Fruit fly (Drosophila melanogaster) whole organism, prepupa: ENCODE results near the gene CG31445.

Experiments
- Blimp-1 ChIP-seq: fragments of 200-800 bp; sonication (Bioruptor generic); optimal IDR thresholded peaks from 3 replicates; lab custom pipeline; 2017; ENCODE audit warnings: missing biosample characterization, missing genetic modification characterization, mild to moderate bottlenecking, moderate library complexity, missing genetic modification reagents
- CG10631 ChIP-seq: fragments of 200-800 bp; sonication (Bioruptor generic); optimal IDR thresholded peaks from 2 replicates; lab custom pipeline; 2016; ENCODE audit warnings: missing biosample characterization, missing genetic modification characterization
- CG11762 ChIP-seq: fragments of 200-800 bp; sonication (Bioruptor generic); optimal IDR thresholded peaks from 3 replicates; lab custom pipeline; 2016; ENCODE audit warnings: missing biosample characterization, missing genetic modification characterization; ENCODE audit not compliant: insufficient read depth
- CG11902 ChIP-seq: fragments of 200-800 bp; sonication (Bioruptor generic); optimal IDR thresholded peaks from 3 replicates; lab custom pipeline; 2016; ENCODE audit warnings: missing biosample characterization, missing genetic modification characterization
- CG15336 ChIP-seq: fragments of 200-800 bp; sonication (Bioruptor generic); IDR thresholded peaks from 2 replicates; pipeline ENCODE4 v1.3.6; 2022; ENCODE audit warnings: missing biosample characterization, missing genetic modification characterization
- CG1621 ChIP-seq: fragments of 200-800 bp; sonication (Bioruptor generic); optimal IDR thresholded peaks from 3 replicates; lab custom pipeline; 2018; ENCODE audit warnings: missing biosample characterization, mild to moderate bottlenecking, missing genetic modification characterization
- CG3032 ChIP-seq: fragments of 200-800 bp; optimal IDR thresholded peaks from 2 replicates; lab custom pipeline; 2019; ENCODE audit warnings: missing biosample characterization, mild to moderate bottlenecking, missing genetic modification characterization, moderate library complexity
- CG32006 ChIP-seq: fragments of 200-800 bp; sonication (Bioruptor generic); optimal IDR thresholded peaks from 3 replicates; lab custom pipeline; 2017; ENCODE audit warnings: missing biosample characterization, mild to moderate bottlenecking, missing genetic modification characterization
- CG3919 ChIP-seq: fragments of 200-800 bp; sonication (Bioruptor generic); optimal IDR thresholded peaks from 3 replicates; lab custom pipeline; 2016; ENCODE audit warnings: missing biosample characterization, missing genetic modification characterization
- CG4318 ChIP-seq: fragments of 200-800 bp; sonication (Bioruptor generic); optimal IDR thresholded peaks from 3 replicates; lab custom pipeline; 2017; ENCODE audit warnings: missing biosample characterization, mild to moderate bottlenecking, missing genetic modification characterization
- CG6276 ChIP-seq: fragments of 200-800 bp; sonication (Bioruptor generic); optimal IDR thresholded peaks from 2 replicates; lab custom pipeline; 2017; ENCODE audit warnings: missing biosample characterization, mild to moderate bottlenecking, missing genetic modification characterization
- CG7368 ChIP-seq: fragments of 200-800 bp; sonication (Bioruptor generic); optimal IDR thresholded peaks from 3 replicates; lab custom pipeline; 2016; ENCODE audit warnings: missing biosample characterization, missing genetic modification characterization
- CG8119 ChIP-seq: fragments of 200-800 bp; sonication (Bioruptor generic); IDR thresholded peaks from 3 replicates; pipeline ENCODE4 v1.3.6; 2022; ENCODE audit warnings: missing biosample characterization, missing genetic modification characterization
- CG8319 ChIP-seq: fragments of 200-800 bp; sonication (Bioruptor generic); optimal IDR thresholded peaks from 3 replicates; lab custom pipeline; 2016; ENCODE audit warnings: missing biosample characterization, missing genetic modification characterization
- Eip75B ChIP-seq: fragments of 200-800 bp; sonication (Bioruptor generic); optimal IDR thresholded peaks from 3 replicates; lab custom pipeline; 2016; ENCODE audit warnings: missing biosample characterization, missing genetic modification characterization
- Eip78C ChIP-seq: fragments of 200-800 bp; sonication (Bioruptor generic); peaks from one replicate; lab custom pipeline; 2016; ENCODE audit warnings: missing biosample characterization, missing genetic modification characterization
- Ets21C ChIP-seq: fragments of 200-800 bp; sonication (Bioruptor generic); optimal IDR thresholded peaks from 3 replicates; lab custom pipeline; 2016; ENCODE audit warnings: missing biosample characterization, missing genetic modification characterization
- Ets96B ChIP-seq: fragments of 200-800 bp; optimal IDR thresholded peaks from 2 replicates; lab custom pipeline; 2019; ENCODE audit warnings: missing biosample characterization, mild to moderate bottlenecking, missing genetic modification characterization, moderate library complexity
- Hr38 ChIP-seq: sonication (Bioruptor generic); optimal IDR thresholded peaks from 2 replicates; lab custom pipeline; 2016; ENCODE audit warnings: missing biosample characterization, missing genetic modification characterization
- achi ChIP-seq: fragments of 200-800 bp; sonication (Bioruptor generic); optimal IDR thresholded peaks from 3 replicates; lab custom pipeline; 2016; ENCODE audit warnings: missing biosample characterization, missing genetic modification characterization
- acj6 ChIP-seq: fragments of 200-800 bp; sonication (Bioruptor generic); optimal IDR thresholded peaks from 3 replicates; lab custom pipeline; 2016; ENCODE audit warnings: missing biosample characterization, missing genetic modification characterization
- cyc ChIP-seq: fragments of 200-800 bp; sonication (Bioruptor generic); optimal IDR thresholded peaks from 3 replicates; lab custom pipeline; 2016; ENCODE audit warnings: missing biosample characterization, missing genetic modification characterization
- dsx ChIP-seq: fragments of 200-800 bp; optimal IDR thresholded peaks from 3 replicates; lab custom pipeline; 2019; ENCODE audit warnings: missing biosample characterization, mild to moderate bottlenecking, missing genetic modification characterization, moderate library complexity; ENCODE audit not compliant: poor library complexity, severe bottlenecking
- eg ChIP-seq: fragments of 200-800 bp; sonication (Bioruptor generic); IDR thresholded peaks from 3 replicates; pipeline ENCODE4 v1.3.6; 2022; ENCODE audit warnings: missing biosample characterization, missing genetic modification characterization
- esn ChIP-seq: fragments of 200-800 bp; sonication (Bioruptor generic); optimal IDR thresholded peaks from 2 replicates; lab custom pipeline; 2016; ENCODE audit warnings: missing biosample characterization, mild to moderate bottlenecking, missing genetic modification characterization, moderate library complexity
- fd85E ChIP-seq: fragments of 200-800 bp; sonication (Bioruptor generic); optimal IDR thresholded peaks from 3 replicates; lab custom pipeline; 2016; ENCODE audit warnings: missing biosample characterization, missing genetic modification characterization
- fkh ChIP-seq: fragments of 200-800 bp; sonication (Bioruptor generic); optimal IDR thresholded peaks from 3 replicates; lab custom pipeline; 2017; ENCODE audit warnings: missing biosample characterization, mild to moderate bottlenecking, missing genetic modification characterization, moderate library complexity
- spab ChIP-seq: fragments of 200-800 bp; sonication (Bioruptor generic); optimal IDR thresholded peaks from 2 replicates; lab custom pipeline; 2017; ENCODE audit warnings: missing biosample characterization, mild to moderate bottlenecking, missing genetic modification characterization, missing genetic modification reagents
- topi ChIP-seq: fragments of 200-800 bp; sonication (Bioruptor generic); optimal IDR thresholded peaks from 3 replicates; lab custom pipeline; 2016; ENCODE audit warnings: missing biosample characterization, missing genetic modification characterization
- vri ChIP-seq: fragments of 200-800 bp; sonication (Bioruptor generic); optimal IDR thresholded peaks from 3 replicates; lab custom pipeline; 2016; ENCODE audit warnings: missing biosample characterization, mild to moderate bottlenecking, missing genetic modification characterization

The CG31445 gene

dm6 chr3R:29229958-29230357, 14.7 kb downstream of the CG31445 start:
- TF ChIP-seq cyc (no peak), vri (GFP tag; lab: Kevin White, UChicago) (peak; percentile 20)

dm6 chr3R:29228745-29229448, 15.7 kb downstream of the CG31445 start, which contains the start of gene Usp1:
Gene Usp1, plus strand, starts transcription at chr3R:29229161.
- no peak for TF ChIP-seq spab (GFP tag; lab: Kevin White, UChicago)
- TF ChIP-seq Blimp-1 (GFP tag; lab: Kevin White, UChicago) = peak; percentile 73
- TF ChIP-seq fkh (GFP tag; lab: Kevin White, UChicago) = peak; percentile 26

dm6 chr3R:29227675-29228211, 16.9 kb downstream of the CG31445 start, which contains the start of gene CG14507:
Gene CG14507, minus strand, starts transcription at chr3R:29227725.
- TF ChIP-seq CG3032 (tag; lab: Kevin White, UChicago) (no peak), CG15336 (peak; percentile 74), CG1621 (tag; lab: Kevin White, UChicago) (no peak), acj6 (no peak), CG8119 (GFP tag; lab: Robert Waterston, UW) (peak; percentile 69), CG11902 (GFP tag; lab: Kevin White, UChicago) (no peak), Blimp-1 (GFP tag; lab: Kevin White, UChicago) (no peak), CG4318 (GFP tag; lab: Kevin White, UChicago) (no peak), eg (GFP tag; lab: Robert Waterston, UW) (peak; percentile 25; the same call in 1 of the 3 replicates)

- TF ChIP-seq Eip78C (GFP tag; lab: Kevin White, UChicago) (peak; percentile 48), achi (GFP tag; lab: Kevin White, UChicago) (no peak), esn (GFP tag; lab: Kevin White, UChicago) (peak; percentile 6), CG3032 (tag; lab: Kevin White, UChicago) (no peak), CG32006 (no peak), fkh (GFP tag; lab: Kevin White, UChicago) (peak; percentile 44), topi (GFP tag; lab: Kevin White, UChicago) (no peak), CG15336 (no peak), vri (GFP tag; lab: Kevin White, UChicago) (peak; percentile 10), dsx (GFP tag; lab: Kevin White, UChicago) (no peak)
Observed at dm6 chr3R:29222891-29223842, 21.5 kb downstream of the CG31445 start, which contains the start of the genes Cisd2 and Brd8. Gene Cisd2, minus strand, starts transcription at chr3R:29223428. Gene Brd8, plus strand, starts transcription at chr3R:29223485.

dm6 chr3R:29221168-29221567, 23.5 kb downstream of the CG31445 start:
- TF ChIP-seq eg (GFP tag; lab: Robert Waterston, UW) (no peak), CG11762 (GFP tag; lab: Kevin White, UChicago) (no peak), Ets96B (tag; lab: Kevin White, UChicago) (no peak), Eip75B (GFP tag; lab: Kevin White, UChicago) (no peak), Ets21C (no peak), CG32006 (no peak), CG6276 (GFP tag; lab: Kevin White, UChicago) (no peak), Hr38 (GFP tag; lab: Kevin White, UChicago) (no peak), vri (GFP tag; lab: Kevin White, UChicago) (no peak), CG8119 (GFP tag; lab: Robert Waterston, UW) (no peak), fd85E (GFP tag; lab: Kevin White, UChicago) (no peak), CG7368 (no peak), CG3919 (GFP tag; lab: Kevin White, UChicago) (no peak), CG8319 (GFP tag; lab: Kevin White, UChicago) (no peak), CG10631 (GFP tag; lab: Kevin White, UChicago) (no peak)
- TF ChIP-seq, all 60 proteins: peak for 0
